Worm (Caenorhabditis elegans) whole organism, late embryonic: ENCODE measurements around the gene C45B11.2.

Experiments used
- C38D4.7 ChIP-seq: fragments of 200-800 bp; sonication (Bioruptor generic); optimal IDR thresholded peaks from 2 replicates; lab custom pipeline; 2018; ENCODE audit warnings: mild to moderate bottlenecking, missing genetic modification characterization, moderate library complexity, missing compliant biosample characterization
- ama-1 ChIP-seq: fragments of 150-350 bp; optimal IDR thresholded peaks from 2 replicates; lab custom pipeline; 2014
- ceh-34 ChIP-seq: sonication (generic microtip); optimal IDR thresholded peaks from 2 replicates; lab custom pipeline; 2016; ENCODE audit warnings: mild to moderate bottlenecking, missing genetic modification characterization, missing compliant biosample characterization
- fkh-10 ChIP-seq: fragments of 150-350 bp; optimal IDR thresholded peaks from 2 replicates; lab custom pipeline; 2014; ENCODE audit warnings: missing biosample characterization, missing genetic modification reagents, missing genetic modification characterization
- lin-11 ChIP-seq: fragments of 200-800 bp; sonication (Bioruptor generic); optimal IDR thresholded peaks from 2 replicates; lab custom pipeline; 2018; ENCODE audit warnings: mild to moderate bottlenecking, missing genetic modification characterization, missing compliant biosample characterization
- nfya-1 ChIP-seq: sonication (generic microtip); optimal IDR thresholded peaks from 2 replicates; lab custom pipeline; 2017; ENCODE audit warnings: missing genetic modification characterization, mild to moderate bottlenecking, missing compliant biosample characterization, antibody characterized with exemption, moderate library complexity
- nhr-11 ChIP-seq: fragments of 150-350 bp; optimal IDR thresholded peaks from 2 replicates; lab custom pipeline; 2014; ENCODE audit warnings: missing biosample characterization, missing genetic modification characterization
- tbx-2 ChIP-seq: sonication (generic microtip); optimal IDR thresholded peaks from 2 replicates; lab custom pipeline; 2016; ENCODE audit warnings: missing genetic modification characterization, missing compliant biosample characterization

DNA sequence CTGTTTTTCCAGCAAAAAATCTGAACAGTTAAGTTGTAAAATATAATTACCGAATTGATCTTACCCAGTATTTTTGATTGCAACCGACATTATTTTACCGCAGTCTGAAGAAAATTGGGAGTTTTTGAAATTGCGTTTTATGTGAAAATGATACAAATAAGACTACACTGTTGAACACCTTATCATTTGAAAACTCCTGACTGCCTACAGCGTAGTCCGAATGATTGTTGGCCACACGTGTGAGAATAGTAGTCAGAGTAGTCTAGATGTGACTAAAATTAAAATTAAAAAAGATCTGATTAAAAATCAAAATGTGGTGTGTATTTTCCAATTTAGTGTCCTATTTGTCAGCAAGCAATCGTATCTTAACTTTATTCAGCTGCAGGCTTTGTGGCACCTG is 4.2 kb downstream of the C45B11.2 start, which contains the start of gene dhs-18:
- TF ChIP-seq ama-1 (lab: Kevin White, UChicago) (no peak), C38D4.7 (GFP tag; lab: Kevin White, UChicago) (no peak), tbx-2 (tag; lab: Kevin White, UChicago) (no peak), nfya-1 (tag; lab: Kevin White, UChicago) (no peak), nhr-11 (no peak), fkh-10 (GFP tag; lab: Kevin White, UChicago) (no peak), lin-11 (tag; lab: Kevin White, UChicago) (no peak), ceh-34 (tag; lab: Kevin White, UChicago) (no peak)
